Worm (Caenorhabditis elegans) whole organism, mixed stage, embryonic: ENCODE measurements around the gene wah-1.

Experiments
- M03D4.4 ChIP-seq: sonication (generic microtip); optimal IDR thresholded peaks from 2 replicates; lab custom pipeline; 2017; ENCODE audit warnings: mild to moderate bottlenecking, missing genetic modification characterization, missing compliant biosample characterization
- bed-3 ChIP-seq: fragments of 200-800 bp; sonication (Bioruptor generic); optimal IDR thresholded peaks from 3 replicates; lab custom pipeline; 2018; ENCODE audit warnings: mild to moderate bottlenecking, missing genetic modification characterization, moderate library complexity, missing compliant biosample characterization
- blmp-1 ChIP-seq: fragments of 150-350 bp; optimal IDR thresholded peaks from 2 replicates; lab custom pipeline; 2014; ENCODE audit warnings: missing biosample characterization, missing genetic modification characterization
- ceh-39 ChIP-seq: fragments of 150-350 bp; optimal IDR thresholded peaks from 2 replicates; lab custom pipeline; 2014; ENCODE audit warnings: missing biosample characterization, missing genetic modification characterization
- ceh-43 ChIP-seq: fragments of 200-800 bp; sonication (Bioruptor generic); optimal IDR thresholded peaks from 2 replicates; lab custom pipeline; 2018; ENCODE audit warnings: mild to moderate bottlenecking, missing genetic modification characterization, moderate library complexity, missing compliant biosample characterization
- ceh-83 ChIP-seq: fragments of 200-800 bp; sonication (Bioruptor generic); optimal IDR thresholded peaks from 2 replicates; lab custom pipeline; 2018; ENCODE audit warnings: mild to moderate bottlenecking, missing genetic modification characterization, missing compliant biosample characterization
- ces-1 ChIP-seq: fragments of 150-350 bp; optimal IDR thresholded peaks from 2 replicates; lab custom pipeline; 2014; ENCODE audit warnings: missing biosample characterization, missing genetic modification reagents, missing genetic modification characterization
- cnd-1 ChIP-seq: fragments of 200-800 bp; sonication (Bioruptor generic); optimal IDR thresholded peaks from 2 replicates; lab custom pipeline; 2018; ENCODE audit warnings: mild to moderate bottlenecking, missing genetic modification characterization, missing compliant biosample characterization
- drap-1 ChIP-seq: fragments of 200-800 bp; sonication (Bioruptor generic); optimal IDR thresholded peaks from 3 replicates; lab custom pipeline; 2018; ENCODE audit warnings: mild to moderate bottlenecking, missing genetic modification characterization, missing compliant biosample characterization
- elt-1 ChIP-seq: sonication (generic microtip); optimal IDR thresholded peaks from 2 replicates; lab custom pipeline; 2017; ENCODE audit warnings: missing genetic modification characterization, mild to moderate bottlenecking, missing compliant biosample characterization, antibody characterized with exemption, moderate library complexity, borderline replicate concordance; ENCODE audit not compliant: insufficient read depth
- elt-3 ChIP-seq: fragments of 150-350 bp; optimal IDR thresholded peaks from 2 replicates; lab custom pipeline; 2014; ENCODE audit warnings: missing biosample characterization, missing genetic modification characterization
- flh-1 ChIP-seq: fragments of 200-800 bp; sonication (Bioruptor generic); optimal IDR thresholded peaks from 2 replicates; lab custom pipeline; 2018; ENCODE audit warnings: mild to moderate bottlenecking, missing genetic modification characterization, moderate library complexity, missing compliant biosample characterization
- ham-2 ChIP-seq: fragments of 200-800 bp; sonication (Bioruptor generic); optimal IDR thresholded peaks from 2 replicates; lab custom pipeline; 2018; ENCODE audit warnings: mild to moderate bottlenecking, missing genetic modification characterization, missing compliant biosample characterization
- hlh-1 ChIP-seq: fragments of 150-350 bp; optimal IDR thresholded peaks from 2 replicates; lab custom pipeline; 2014; ENCODE audit warnings: missing biosample characterization, missing genetic modification reagents, missing genetic modification characterization
- lin-13 ChIP-seq: fragments of 150-350 bp; optimal IDR thresholded peaks from 2 replicates; lab custom pipeline; 2014; ENCODE audit warnings: missing biosample characterization, missing genetic modification characterization
- lin-32 ChIP-seq: fragments of 200-800 bp; sonication (Bioruptor generic); optimal IDR thresholded peaks from 2 replicates; lab custom pipeline; 2018; ENCODE audit warnings: mild to moderate bottlenecking, missing genetic modification characterization, missing compliant biosample characterization
- lsy-2 ChIP-seq: fragments of 150-350 bp; optimal IDR thresholded peaks from 2 replicates; lab custom pipeline; 2014; ENCODE audit warnings: missing biosample characterization, missing genetic modification characterization
- mab-5 ChIP-seq: fragments of 150-350 bp; optimal IDR thresholded peaks from 2 replicates; lab custom pipeline; 2014; ENCODE audit warnings: missing biosample characterization, missing genetic modification characterization
- mep-1 ChIP-seq: fragments of 150-350 bp; optimal IDR thresholded peaks from 2 replicates; lab custom pipeline; 2017; ENCODE audit warnings: missing biosample characterization, missing genetic modification reagents, missing genetic modification characterization, inconsistent platforms
- nhr-12 ChIP-seq: fragments of 150-350 bp; optimal IDR thresholded peaks from 2 replicates; lab custom pipeline; 2014; ENCODE audit warnings: missing biosample characterization, missing genetic modification characterization
- nhr-2 ChIP-seq: fragments of 150-350 bp; optimal IDR thresholded peaks from 2 replicates; lab custom pipeline; 2014; ENCODE audit warnings: missing biosample characterization, missing genetic modification characterization
- nhr-237 ChIP-seq: fragments of 150-350 bp; optimal IDR thresholded peaks from 2 replicates; lab custom pipeline; 2014; ENCODE audit warnings: missing biosample characterization, missing genetic modification characterization
- nhr-28 ChIP-seq: fragments of 150-350 bp; optimal IDR thresholded peaks from 2 replicates; lab custom pipeline; 2014; ENCODE audit warnings: missing biosample characterization, missing genetic modification characterization
- nhr-76 ChIP-seq: sonication (generic microtip); optimal IDR thresholded peaks from 2 replicates; lab custom pipeline; 2017; ENCODE audit warnings: missing biosample characterization, missing genetic modification characterization
- pha-4 ChIP-seq: fragments of 150-350 bp; optimal IDR thresholded peaks from 2 replicates; lab custom pipeline; 2018; ENCODE audit warnings: missing biosample characterization, missing genetic modification reagents, missing genetic modification characterization
- sem-2 ChIP-seq: fragments of 200-800 bp; sonication (Bioruptor generic); optimal IDR thresholded peaks from 2 replicates; lab custom pipeline; 2018; ENCODE audit warnings: mild to moderate bottlenecking, missing genetic modification characterization, missing compliant biosample characterization
- snpc-4 ChIP-seq: fragments of 150-350 bp; optimal IDR thresholded peaks from 2 replicates; lab custom pipeline; 2014; ENCODE audit warnings: missing biosample characterization, missing genetic modification characterization
- sptf-1 ChIP-seq: sonication (generic microtip); optimal IDR thresholded peaks from 2 replicates; lab custom pipeline; 2017; ENCODE audit warnings: mild to moderate bottlenecking, missing genetic modification characterization, moderate library complexity, missing compliant biosample characterization
- tbx-8 ChIP-seq: fragments of 200-800 bp; sonication (Bioruptor generic); optimal IDR thresholded peaks from 2 replicates; lab custom pipeline; 2018; ENCODE audit warnings: mild to moderate bottlenecking, missing genetic modification characterization, moderate library complexity, missing compliant biosample characterization
- unc-120 ChIP-seq: sonication (generic microtip); optimal IDR thresholded peaks from 2 replicates; lab custom pipeline; 2017; ENCODE audit warnings: missing genetic modification characterization, missing compliant biosample characterization; ENCODE audit not compliant: poor library complexity, severe bottlenecking
- unc-39 ChIP-seq: fragments of 150-350 bp; optimal IDR thresholded peaks from 2 replicates; lab custom pipeline; 2014; ENCODE audit warnings: missing biosample characterization, missing genetic modification characterization
- unc-62 ChIP-seq: fragments of 150-350 bp; optimal IDR thresholded peaks from 2 replicates; lab custom pipeline; 2014; ENCODE audit warnings: missing biosample characterization, missing genetic modification reagents, missing genetic modification characterization
- zip-8 ChIP-seq: fragments of 150-350 bp; optimal IDR thresholded peaks from 2 replicates; lab custom pipeline; 2014; ENCODE audit warnings: missing biosample characterization, missing genetic modification characterization
- ztf-11 ChIP-seq: fragments of 150-350 bp; optimal IDR thresholded peaks from 2 replicates; lab custom pipeline; 2014; ENCODE audit warnings: missing biosample characterization, missing genetic modification characterization

wah-1 gene

ce11 chrIII:12014503-12014902 is 24.5 kb downstream of the wah-1 start:
- TF ChIP-seq nhr-12 (tag; lab: Kevin White, UChicago) (no peak), unc-62 (GFP tag; lab: Kevin White, UChicago) (no peak), unc-39 (tag; lab: Kevin White, UChicago) (no peak), M03D4.4 (tag; lab: Kevin White, UChicago) (no peak), zip-8 (tag; lab: Kevin White, UChicago) (no peak), tbx-8 (GFP tag; lab: Kevin White, UChicago) (no peak), bed-3 (GFP tag; lab: Kevin White, UChicago) (no peak), nhr-28 (tag; lab: Kevin White, UChicago) (no peak), elt-1 (no peak), blmp-1 (no peak), flh-1 (no peak)

ce11 chrIII:12015183-12015582 is 25.2 kb downstream of the wah-1 start:
- TF ChIP-seq snpc-4 (tag; lab: Kevin White, UChicago) (no peak), ham-2 (GFP tag; lab: Kevin White, UChicago) (peak; percentile 54)

- no peak for TF ChIP-seq lin-32 (GFP tag; lab: Kevin White, UChicago)
- no peak for TF ChIP-seq ceh-39 (tag; lab: Kevin White, UChicago)
- no peak for TF ChIP-seq nhr-28 (tag; lab: Kevin White, UChicago)
Observed at ce11 chrIII:12015611-12016010, 25.6 kb downstream of the wah-1 start.

ce11 chrIII:12017999-12018398 is 28.0 kb downstream of the wah-1 start:
- TF ChIP-seq snpc-4 (tag; lab: Kevin White, UChicago) = no peak
- TF ChIP-seq unc-62 (GFP tag; lab: Kevin White, UChicago) = no peak
- TF ChIP-seq blmp-1 = no peak
- no peak for TF ChIP-seq ham-2 (GFP tag; lab: Kevin White, UChicago)
- TF ChIP-seq nhr-237 = no peak
- TF ChIP-seq ceh-43 (GFP tag; lab: Kevin White, UChicago) = no peak
- TF ChIP-seq tbx-8 (GFP tag; lab: Kevin White, UChicago) = no peak
- TF ChIP-seq unc-120 = no peak
- no peak for TF ChIP-seq pha-4
- no peak for TF ChIP-seq nhr-76 (tag; lab: Kevin White, UChicago)
- no peak for TF ChIP-seq M03D4.4 (tag; lab: Kevin White, UChicago)
- TF ChIP-seq nhr-2 (tag; lab: Kevin White, UChicago) = no peak
- TF ChIP-seq mep-1 = no peak
- no peak for TF ChIP-seq lin-32 (GFP tag; lab: Kevin White, UChicago)
- TF ChIP-seq ztf-11 (tag; lab: Kevin White, UChicago) = no peak
- TF ChIP-seq nhr-12 (tag; lab: Kevin White, UChicago) = no peak
- no peak for TF ChIP-seq hlh-1 (tag; lab: Kevin White, UChicago)
- TF ChIP-seq bed-3 (GFP tag; lab: Kevin White, UChicago) = no peak
- no peak for TF ChIP-seq elt-1
- no peak for TF ChIP-seq ceh-39 (tag; lab: Kevin White, UChicago)

- TF ChIP-seq hlh-1 (tag; lab: Kevin White, UChicago) (no peak), unc-120 (no peak), zip-8 (tag; lab: Kevin White, UChicago) (peak; percentile 56)
Observed at ce11 chrIII:12020074-12020602, 30.2 kb downstream of the wah-1 start, which contains the start of gene brp-1. brp-1 (plus strand) TSS chrIII:12020552.

ce11 chrIII:12022281-12022680 is 32.3 kb downstream of the wah-1 start:
- TF ChIP-seq nhr-12 (tag; lab: Kevin White, UChicago) = no peak
- no peak for TF ChIP-seq ceh-39 (tag; lab: Kevin White, UChicago)
- TF ChIP-seq sptf-1 (tag; lab: Kevin White, UChicago) = no peak
- TF ChIP-seq ceh-43 (GFP tag; lab: Kevin White, UChicago) = no peak
- TF ChIP-seq unc-62 (GFP tag; lab: Kevin White, UChicago) = no peak
- TF ChIP-seq lsy-2 (tag; lab: Kevin White, UChicago) = no peak
- no peak for TF ChIP-seq elt-1
- no peak for TF ChIP-seq pha-4
- TF ChIP-seq elt-3 (tag; lab: Kevin White, UChicago) = no peak
- TF ChIP-seq hlh-1 (tag; lab: Kevin White, UChicago) = no peak
- no peak for TF ChIP-seq bed-3 (GFP tag; lab: Kevin White, UChicago)
- TF ChIP-seq ces-1 (GFP tag; lab: Kevin White, UChicago) = no peak
- no peak for TF ChIP-seq cnd-1 (tag; lab: Kevin White, UChicago)
- TF ChIP-seq mab-5 (tag; lab: Kevin White, UChicago) = no peak
- TF ChIP-seq blmp-1 = no peak
- no peak for TF ChIP-seq sem-2 (GFP tag; lab: Kevin White, UChicago)
- no peak for TF ChIP-seq drap-1
- TF ChIP-seq ceh-83 (GFP tag; lab: Kevin White, UChicago) = no peak
- TF ChIP-seq lin-13 (tag; lab: Kevin White, UChicago) = no peak
- TF ChIP-seq nhr-76 (tag; lab: Kevin White, UChicago) = no peak
